Fruit fly (Drosophila melanogaster) Kc167 (cell line): ENCODE data around the gene CG14142.

Experiments
- Myc ChIP-seq: fragments of >200 bp; optimal IDR thresholded peaks from 2 replicates; lab custom pipeline; 2017; ENCODE audit warnings: missing external identifiers
- Sin3A ChIP-seq: fragments of >200 bp; optimal IDR thresholded peaks from 2 replicates; lab custom pipeline; 2018; ENCODE audit warnings: missing external identifiers
- h ChIP-seq: fragments of >200 bp; optimal IDR thresholded peaks from 3 replicates; lab custom pipeline; 2018; ENCODE audit warnings: missing external identifiers
- insv ChIP-seq: fragments of >200 bp; optimal IDR thresholded peaks from 3 replicates; lab custom pipeline; 2018; ENCODE audit warnings: missing external identifiers
- psq ChIP-seq: fragments of >200 bp; optimal IDR thresholded peaks from 2 replicates; lab custom pipeline; 2017; ENCODE audit warnings: missing external identifiers
- ttk ChIP-seq: sonication (Bioruptor generic); optimal IDR thresholded peaks from 2 replicates; lab custom pipeline; 2017; ENCODE audit warnings: missing external identifiers

dm6 chr3L:11205608-11206336 lies 32.5 kb downstream of the CG14142 start, which contains the start of gene Plod:
- no peak for TF ChIP-seq ttk (lab: Kevin White, UChicago)
- TF ChIP-seq h (lab: Kevin White, UChicago) = no peak
- TF ChIP-seq Myc (lab: Kevin White, UChicago) = no peak
- TF ChIP-seq insv (lab: Kevin White, UChicago) = no peak
- no peak for TF ChIP-seq psq (lab: Kevin White, UChicago)
- TF ChIP-seq Sin3A = no peak
